Fruit fly (Drosophila melanogaster) whole organism, embryonic: ENCODE results near the gene CG9395.
A peak's percentile ranks its signal among the peaks of the same experiment; 100 is the strongest.

Source experiments
- CG1024 ChIP-seq: fragments of 200-800 bp; sonication (Bioruptor generic); IDR thresholded peaks from 2 replicates; pipeline ENCODE4 v1.3.6; 2022; ENCODE audit warnings: missing biosample characterization, missing genetic modification characterization
- CG10565 ChIP-seq: fragments of 200-800 bp; sonication (Bioruptor generic); optimal IDR thresholded peaks from 3 replicates; lab custom pipeline; 2016; ENCODE audit warnings: missing biosample characterization, mild to moderate bottlenecking, missing genetic modification characterization
- CG14441 ChIP-seq: fragments of 200-800 bp; sonication (Bioruptor generic); IDR thresholded peaks from 2 replicates; pipeline ENCODE4 v1.3.6; 2022; ENCODE audit warnings: missing biosample characterization, missing genetic modification characterization
- CG17328 ChIP-seq: fragments of 200-800 bp; sonication (Bioruptor generic); IDR thresholded peaks from 2 replicates; pipeline ENCODE4 v1.3.6; 2022; ENCODE audit warnings: missing biosample characterization, missing genetic modification characterization
- CG17612 ChIP-seq: fragments of 200-800 bp; sonication (Bioruptor generic); IDR thresholded peaks from 2 replicates; pipeline ENCODE4 v1.3.6; 2022; ENCODE audit warnings: missing biosample characterization, missing genetic modification characterization
- CG17802 ChIP-seq: fragments of 200-800 bp; sonication (Bioruptor generic); optimal IDR thresholded peaks from 2 replicates; lab custom pipeline; 2018; ENCODE audit warnings: missing biosample characterization, mild to moderate bottlenecking, missing genetic modification characterization, moderate library complexity
- CG31365 ChIP-seq: fragments of 200-800 bp; sonication (Bioruptor generic); optimal IDR thresholded peaks from 2 replicates; lab custom pipeline; 2018; ENCODE audit warnings: missing biosample characterization, mild to moderate bottlenecking, missing genetic modification characterization
- CG3407 ChIP-seq: fragments of 200-800 bp; sonication (Bioruptor generic); optimal IDR thresholded peaks from 2 replicates; lab custom pipeline; 2018; ENCODE audit warnings: missing biosample characterization, mild to moderate bottlenecking, missing genetic modification characterization
- CG34224 ChIP-seq: fragments of 200-800 bp; sonication (Bioruptor generic); IDR thresholded peaks from 3 replicates; pipeline ENCODE4 v1.3.6; 2022; ENCODE audit warnings: missing biosample characterization, missing genetic modification characterization; ENCODE audit not compliant: partially characterized antibody
- CG5245 ChIP-seq: fragments of 200-800 bp; sonication (Bioruptor generic); optimal IDR thresholded peaks from 3 replicates; lab custom pipeline; 2016; ENCODE audit warnings: missing biosample characterization, missing genetic modification characterization
- CG6254 ChIP-seq: fragments of 200-800 bp; sonication (Bioruptor generic); optimal IDR thresholded peaks from 3 replicates; lab custom pipeline; 2017; ENCODE audit warnings: mild to moderate bottlenecking, missing biosample characterization, missing genetic modification reagents, missing genetic modification characterization
- CG6791 ChIP-seq: fragments of 200-800 bp; sonication (Bioruptor generic); IDR thresholded peaks from 3 replicates; pipeline ENCODE4 v1.3.6; 2022; ENCODE audit warnings: missing biosample characterization, missing genetic modification characterization; ENCODE audit not compliant: partially characterized antibody
- CG7745 ChIP-seq: fragments of 200-800 bp; sonication (Bioruptor generic); optimal IDR thresholded peaks from 2 replicates; lab custom pipeline; 2018; ENCODE audit warnings: missing biosample characterization, mild to moderate bottlenecking, missing genetic modification characterization, moderate library complexity
- CG7786 ChIP-seq: fragments of 200-800 bp; sonication (Bioruptor generic); optimal IDR thresholded peaks from 2 replicates; lab custom pipeline; 2016; ENCODE audit warnings: missing biosample characterization, missing genetic modification characterization
- CG8281 ChIP-seq: fragments of 200-800 bp; sonication (Bioruptor generic); optimal IDR thresholded peaks from 2 replicates; lab custom pipeline; 2018; ENCODE audit warnings: missing biosample characterization, mild to moderate bottlenecking, missing genetic modification characterization, moderate library complexity
- CG9215 ChIP-seq: fragments of 200-800 bp; sonication (Bioruptor generic); IDR thresholded peaks from 2 replicates; pipeline ENCODE4 v1.3.6; 2022; ENCODE audit warnings: missing biosample characterization, missing genetic modification characterization
- CG9609 ChIP-seq: fragments of 200-800 bp; sonication (Bioruptor generic); optimal IDR thresholded peaks from 3 replicates; lab custom pipeline; 2016; ENCODE audit warnings: missing biosample characterization, missing genetic modification characterization
- Ets97D ChIP-seq: fragments of 200-800 bp; sonication (Bioruptor generic); optimal IDR thresholded peaks from 3 replicates; lab custom pipeline; 2016; ENCODE audit warnings: missing biosample characterization, missing genetic modification characterization
- Fer3 ChIP-seq: fragments of 200-800 bp; sonication (Bioruptor generic); optimal IDR thresholded peaks from 2 replicates; lab custom pipeline; 2018; ENCODE audit warnings: missing biosample characterization, mild to moderate bottlenecking, missing genetic modification characterization, moderate library complexity
- H15 ChIP-seq: fragments of 200-800 bp; sonication (Bioruptor generic); IDR thresholded peaks from 3 replicates; pipeline ENCODE4 v1.3.6; 2022; ENCODE audit warnings: missing biosample characterization, missing genetic modification characterization
- Hr3 ChIP-seq: fragments of 200-800 bp; sonication (Bioruptor generic); optimal IDR thresholded peaks from 3 replicates; lab custom pipeline; 2016; ENCODE audit warnings: missing biosample characterization, missing genetic modification characterization
- Hr51 ChIP-seq, 2 experiments: fragments of 200-800 bp; sonication (Bioruptor generic); optimal IDR thresholded peaks; 2 replicates in 1 of 2; 3 replicates in 1 of 2; lab custom pipeline; 2016 to 2018; ENCODE audit warnings: missing biosample characterization in 2 of 2, missing genetic modification characterization in 2 of 2, mild to moderate bottlenecking in 1 of 2, moderate library complexity in 1 of 2
- Jarid2 ChIP-seq: fragments of 200-800 bp; sonication (Bioruptor generic); optimal IDR thresholded peaks from 3 replicates; lab custom pipeline; 2017; ENCODE audit warnings: mild to moderate bottlenecking, missing biosample characterization, missing genetic modification reagents, missing genetic modification characterization
- Kr ChIP-seq: fragments of 200-800 bp; sonication (Bioruptor generic); optimal IDR thresholded peaks from 2 replicates; lab custom pipeline; 2017; ENCODE audit warnings: missing biosample characterization, mild to moderate bottlenecking, missing genetic modification characterization
- MBD-R2 ChIP-seq: fragments of 200-800 bp; sonication (Bioruptor generic); IDR thresholded peaks from 2 replicates; pipeline ENCODE4 v1.3.6; 2022; ENCODE audit warnings: missing biosample characterization, missing genetic modification characterization
- Mrtf ChIP-seq: fragments of 200-800 bp; sonication (Bioruptor generic); IDR thresholded peaks from 3 replicates; pipeline ENCODE4 v1.3.6; 2022; ENCODE audit warnings: missing biosample characterization, missing genetic modification characterization
- NC2α ChIP-seq: fragments of 200-800 bp; sonication (Bioruptor generic); optimal IDR thresholded peaks from 2 replicates; lab custom pipeline; 2016; ENCODE audit warnings: missing biosample characterization, missing genetic modification characterization
- NFAT ChIP-seq: fragments of 200-800 bp; sonication (Bioruptor generic); IDR thresholded peaks from 2 replicates; pipeline ENCODE4 v1.3.6; 2022; ENCODE audit warnings: missing biosample characterization, missing genetic modification characterization
- Nf-YA ChIP-seq: fragments of 200-800 bp; sonication (Bioruptor generic); IDR thresholded peaks from 2 replicates; pipeline ENCODE4 v1.3.6; 2022; ENCODE audit warnings: missing biosample characterization, missing genetic modification characterization
- NfI ChIP-seq: fragments of 200-800 bp; sonication (Bioruptor generic); optimal IDR thresholded peaks from 3 replicates; lab custom pipeline; 2018; ENCODE audit warnings: missing biosample characterization, mild to moderate bottlenecking, missing genetic modification characterization, moderate library complexity
- Sry-δ ChIP-seq: fragments of 200-800 bp; sonication (Bioruptor generic); optimal IDR thresholded peaks from 2 replicates; lab custom pipeline; 2016; ENCODE audit warnings: missing biosample characterization, missing genetic modification characterization
- ash1 ChIP-seq: fragments of 200-800 bp; sonication (Bioruptor generic); optimal IDR thresholded peaks from 2 replicates; lab custom pipeline; 2018; ENCODE audit warnings: missing biosample characterization, mild to moderate bottlenecking, missing genetic modification characterization
- bab2 ChIP-seq: fragments of 200-800 bp; sonication (Bioruptor generic); optimal IDR thresholded peaks from 2 replicates; lab custom pipeline; 2016; ENCODE audit warnings: missing biosample characterization, missing genetic modification characterization
- crc ChIP-seq: fragments of 200-800 bp; sonication (Bioruptor generic); optimal IDR thresholded peaks from 2 replicates; lab custom pipeline; 2016; ENCODE audit warnings: missing biosample characterization, missing genetic modification characterization
- eyg ChIP-seq: fragments of 200-800 bp; sonication (Bioruptor generic); optimal IDR thresholded peaks from 3 replicates; lab custom pipeline; 2016; ENCODE audit warnings: missing biosample characterization, missing genetic modification characterization
- fd102C ChIP-seq: fragments of 200-800 bp; sonication (Bioruptor generic); optimal IDR thresholded peaks from 2 replicates; lab custom pipeline; 2018; ENCODE audit warnings: missing biosample characterization, mild to moderate bottlenecking, missing genetic modification characterization, moderate library complexity
- gcm ChIP-seq: fragments of 200-800 bp; sonication (Bioruptor generic); optimal IDR thresholded peaks from 2 replicates; lab custom pipeline; 2019; ENCODE audit warnings: missing biosample characterization, mild to moderate bottlenecking, missing genetic modification characterization, moderate library complexity
- gem ChIP-seq: fragments of 200-800 bp; sonication (Bioruptor generic); optimal IDR thresholded peaks from 2 replicates; lab custom pipeline; 2019; ENCODE audit warnings: missing biosample characterization, mild to moderate bottlenecking, missing genetic modification characterization, moderate library complexity
- grn ChIP-seq: fragments of 200-800 bp; sonication (Bioruptor generic); optimal IDR thresholded peaks from 3 replicates; lab custom pipeline; 2017; ENCODE audit warnings: missing biosample characterization, missing genetic modification characterization
- gsb ChIP-seq: fragments of 200-800 bp; sonication (Bioruptor generic); IDR thresholded peaks from 2 replicates; pipeline ENCODE4 v1.3.6; 2022; ENCODE audit warnings: missing biosample characterization, missing genetic modification characterization
- gsb-n ChIP-seq: fragments of 200-800 bp; sonication (Bioruptor generic); optimal IDR thresholded peaks from 3 replicates; lab custom pipeline; 2018; ENCODE audit warnings: missing biosample characterization, mild to moderate bottlenecking, missing genetic modification characterization
- ham ChIP-seq: fragments of 200-800 bp; sonication (Bioruptor generic); IDR thresholded peaks from 2 replicates; pipeline ENCODE4 v1.3.6; 2022; ENCODE audit warnings: missing biosample characterization, missing genetic modification characterization
- hth ChIP-seq: fragments of >200 bp; optimal IDR thresholded peaks from 2 replicates; lab custom pipeline; 2017; ENCODE audit warnings: inconsistent platforms
- odd ChIP-seq: fragments of 200-800 bp; sonication (Bioruptor generic); optimal IDR thresholded peaks from 2 replicates; lab custom pipeline; 2017; ENCODE audit warnings: missing biosample characterization, mild to moderate bottlenecking, missing genetic modification characterization
- pan ChIP-seq, 4 experiments: fragments of >200 bp in 3 of 4; fragments of 200-800 bp in 1 of 4; sonication (Bioruptor generic) in 1 of 4; optimal IDR thresholded peaks in 3 of 4; IDR thresholded peaks in 1 of 4; 2 replicates each; pipeline versions ENCODE4 v1.3.6 to Lab custom; 2017 to 2022; ENCODE audit warnings: missing biosample characterization in 2 of 4, missing genetic modification characterization in 2 of 4, mixed read lengths in 1 of 4
- pnt ChIP-seq: fragments of 200-800 bp; sonication (Bioruptor generic); optimal IDR thresholded peaks from 3 replicates; lab custom pipeline; 2016; ENCODE audit warnings: missing biosample characterization, missing genetic modification characterization
- pros ChIP-seq: fragments of 200-800 bp; sonication (Bioruptor generic); optimal IDR thresholded peaks from 3 replicates; lab custom pipeline; 2019; ENCODE audit warnings: missing biosample characterization, mild to moderate bottlenecking, missing genetic modification characterization, moderate library complexity
- pum ChIP-seq: fragments of 200-800 bp; sonication (Bioruptor generic); optimal IDR thresholded peaks from 2 replicates; lab custom pipeline; 2016; ENCODE audit warnings: missing biosample characterization, missing genetic modification characterization
- schlank ChIP-seq: fragments of 200-800 bp; sonication (Bioruptor generic); optimal IDR thresholded peaks from 2 replicates; lab custom pipeline; 2018; ENCODE audit warnings: missing biosample characterization, mild to moderate bottlenecking, missing genetic modification characterization
- sob ChIP-seq: fragments of 200-800 bp; sonication (Bioruptor generic); IDR thresholded peaks from 2 replicates; pipeline ENCODE4 v1.3.6; 2022; ENCODE audit warnings: missing biosample characterization, missing genetic modification characterization
- ssp ChIP-seq: fragments of 200-800 bp; sonication (Bioruptor generic); IDR thresholded peaks from 2 replicates; pipeline ENCODE4 v1.3.6; 2022; ENCODE audit warnings: missing biosample characterization, missing genetic modification characterization
- zen2 ChIP-seq: fragments of 200-800 bp; sonication (Bioruptor generic); IDR thresholded peaks from 3 replicates; pipeline ENCODE4 v1.3.6; 2022; ENCODE audit warnings: missing biosample characterization, missing genetic modification characterization; ENCODE audit not compliant: partially characterized antibody

CG9395 gene

DNA sequence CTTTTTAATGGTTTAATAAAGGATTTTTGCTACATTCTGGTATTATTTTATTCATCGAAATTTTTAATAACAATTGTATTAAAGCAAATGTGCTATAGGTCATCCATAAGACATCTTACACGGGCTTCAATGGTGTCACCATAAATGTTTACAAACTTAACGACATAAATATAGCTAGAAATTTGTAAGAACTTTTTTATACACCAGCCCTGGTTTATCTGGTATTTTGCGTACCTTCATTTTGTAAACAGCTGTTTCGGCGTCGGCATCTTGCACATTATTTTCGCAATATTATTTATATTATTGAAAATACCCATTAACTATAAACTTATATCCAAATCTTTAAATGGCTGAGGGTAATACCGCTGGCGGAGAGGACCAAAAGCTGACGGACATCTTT is 12.5 kb upstream of the CG9395 start, which contains the start of gene Tap42 (continued):
- no peak for TF ChIP-seq CG14441 (GFP tag; lab: Robert Waterston, UW)
- no peak for TF ChIP-seq eyg (GFP tag; lab: Kevin White, UChicago)
- TF ChIP-seq CG9609, result no peak
- no peak for TF ChIP-seq sob (GFP tag; lab: Robert Waterston, UW)
- no peak for TF ChIP-seq ash1 (GFP tag; lab: Kevin White, UChicago)
- no peak for TF ChIP-seq Fer3 (tag; lab: Kevin White, UChicago)
- no peak for TF ChIP-seq hth (lab: Kevin White, UChicago)
- TF ChIP-seq Mrtf, result no peak
- no peak for TF ChIP-seq CG17612 (GFP tag; lab: Robert Waterston, UW)
- no peak for TF ChIP-seq pnt
- no peak for TF ChIP-seq CG5245 (GFP tag; lab: Kevin White, UChicago)
- TF ChIP-seq CG10565, result no peak
- TF ChIP-seq grn (GFP tag; lab: Kevin White, UChicago), result no peak
- no peak for TF ChIP-seq Sry-δ
- TF ChIP-seq gem (tag; lab: Kevin White, UChicago), result peak; percentile 51
- peak in 1 of 2 experiments; percentile 17 for TF ChIP-seq Hr51 (GFP tag; optimal IDR thresholded peaks at IDR 0.05; lab: Kevin White, UChicago)
- TF ChIP-seq Ets97D (GFP tag; lab: Kevin White, UChicago), result no peak
- no peak for TF ChIP-seq odd
- no peak for TF ChIP-seq CG17802 (tag; lab: Kevin White, UChicago)
- TF ChIP-seq pan (optimal IDR thresholded peaks at IDR 0.05; lab: Kevin White, UChicago), result no peak
- no peak for TF ChIP-seq pan (GFP tag; optimal IDR thresholded peaks at IDR 0.05 in 1 of 2, IDR thresholded peaks at IDR 0.05 in 1 of 2)
- no peak for TF ChIP-seq CG7745 (tag; lab: Kevin White, UChicago)
- no peak for TF ChIP-seq CG17328 (GFP tag; lab: Robert Waterston, UW)
- no peak for TF ChIP-seq Hr3 (GFP tag; lab: Kevin White, UChicago)
- no peak for TF ChIP-seq zen2
- no peak for TF ChIP-seq gsb-n (tag; lab: Kevin White, UChicago)
- no peak for TF ChIP-seq NFAT
- TF ChIP-seq ham (GFP tag; lab: Robert Waterston, UW), result no peak
- no peak for TF ChIP-seq pros (GFP tag; lab: Kevin White, UChicago)
- TF ChIP-seq bab2 (GFP tag; lab: Kevin White, UChicago), result no peak
- no peak for TF ChIP-seq gsb (GFP tag; lab: Robert Waterston, UW)
- no peak for TF ChIP-seq gcm (GFP tag; lab: Kevin White, UChicago)
- no peak for TF ChIP-seq H15 (GFP tag; lab: Robert Waterston, UW)
- no peak for TF ChIP-seq CG9215
- no peak for TF ChIP-seq NfI (GFP tag; lab: Kevin White, UChicago)
- TF ChIP-seq fd102C (GFP tag; lab: Kevin White, UChicago), result no peak
- no peak for TF ChIP-seq NC2α (GFP tag; lab: Kevin White, UChicago)
- TF ChIP-seq MBD-R2 (GFP tag; lab: Robert Waterston, UW), result peak; percentile 76
- TF ChIP-seq crc (GFP tag; lab: Kevin White, UChicago), result no peak
- TF ChIP-seq CG8281, result no peak
- TF ChIP-seq CG6791, result no peak
- no peak for TF ChIP-seq CG31365 (tag; lab: Kevin White, UChicago)
- no peak for TF ChIP-seq Jarid2 (GFP tag; lab: Kevin White, UChicago)
- no peak for TF ChIP-seq Kr (GFP tag; lab: Kevin White, UChicago)
- no peak for TF ChIP-seq pum
- TF ChIP-seq CG34224 (GFP tag; lab: Robert Waterston, UW), result no peak
- TF ChIP-seq CG3407 (GFP tag; lab: Kevin White, UChicago), result no peak
- no peak for TF ChIP-seq ssp (GFP tag; lab: Robert Waterston, UW)
- TF ChIP-seq schlank (tag; lab: Kevin White, UChicago), result no peak
- no peak for TF ChIP-seq CG7786 (GFP tag; lab: Kevin White, UChicago)
- no peak for TF ChIP-seq CG1024 (GFP tag; lab: Robert Waterston, UW)
- TF ChIP-seq CG6254 (GFP tag; lab: Kevin White, UChicago), result no peak
- TF ChIP-seq Nf-YA (GFP tag; lab: Robert Waterston, UW), result no peak
